Worm (Caenorhabditis elegans): Measurements from ENCODE around the gene npp-8.

ce11 chrIV:1559931-1560330, 35.7 kb downstream of the npp-8 start, which contains the start of gene Y41D4B.17:
- no peak for TF ChIP-seq mxl-1 (tag; optimal IDR thresholded peaks at IDR 0.05)
- TF ChIP-seq zim-3 (tag; optimal IDR thresholded peaks at IDR 0.05), result no peak
- TF ChIP-seq C17E4.6 (GFP tag; IDR thresholded peaks at IDR 0.05), result no peak
